Fruit fly (Drosophila melanogaster): ENCODE data around the gene CG13723.

CG13723 gene

dm6 chr3L:17219299-17219698 is 44.9 kb upstream of the CG13723 start (continued):
- TF ChIP-seq ss (GFP tag; optimal IDR thresholded peaks at IDR 0.05) (no peak), lz (GFP tag; optimal IDR thresholded peaks at IDR 0.05) (no peak), Hr38 (GFP tag; optimal IDR thresholded peaks at IDR 0.05) (no peak), CG8119 (GFP tag; IDR thresholded peaks at IDR 0.05) (peak; percentile 29; the same call in 1 of the 3 replicates), CG4318 (GFP tag; optimal IDR thresholded peaks at IDR 0.05) (peak; percentile 0), CG1621 (tag; optimal IDR thresholded peaks at IDR 0.05) (no peak), acj6 (GFP tag; optimal IDR thresholded peaks at IDR 0.05) (peak; percentile 2), Hr4 (GFP tag; optimal IDR thresholded peaks at IDR 0.05) (peak; percentile 17), fkh (GFP tag; optimal IDR thresholded peaks at IDR 0.05) (no peak), CG8632 (GFP tag; optimal IDR thresholded peaks at IDR 0.05) (no peak), Met (GFP tag; optimal IDR thresholded peaks at IDR 0.05) (no peak), CG10669 (GFP tag; optimal IDR thresholded peaks at IDR 0.05) (no peak), CG8319 (GFP tag; optimal IDR thresholded peaks at IDR 0.05) (no peak), net (GFP tag; optimal IDR thresholded peaks at IDR 0.05) (no peak), Eip78C (GFP tag) (peak; percentile 63)

- TF ChIP-seq CG32006 (GFP tag; optimal IDR thresholded peaks at IDR 0.05) (peak; percentile 11), dac (GFP tag; optimal IDR thresholded peaks at IDR 0.05) (no peak), fd85E (GFP tag; optimal IDR thresholded peaks at IDR 0.05) (no peak), Met (GFP tag; optimal IDR thresholded peaks at IDR 0.05) (no peak), spab (GFP tag; optimal IDR thresholded peaks at IDR 0.05) (no peak), fd59A (GFP tag; optimal IDR thresholded peaks at IDR 0.05) (no peak), esn (GFP tag; optimal IDR thresholded peaks at IDR 0.05) (no peak), svp (GFP tag) (peak; percentile 24), CG3919 (GFP tag; optimal IDR thresholded peaks at IDR 0.05) (peak; percentile 10), Hr38 (GFP tag; optimal IDR thresholded peaks at IDR 0.05) (no peak), CG7368 (GFP tag; optimal IDR thresholded peaks at IDR 0.05) (no peak), eg (GFP tag; IDR thresholded peaks at IDR 0.05) (0 out of 3 replicates have a peak, but pooled peaks have one; percentile 44), Eip93F (GFP tag; optimal IDR thresholded peaks at IDR 0.05) (no peak), CG10669 (GFP tag; optimal IDR thresholded peaks at IDR 0.05) (peak; percentile 38), CG11294 (GFP tag; IDR thresholded peaks at IDR 0.05) (no peak), CG6163 (GFP tag; IDR thresholded peaks at IDR 0.05) (0 out of 3 replicates have a peak, but pooled peaks have one; percentile 32), cyc (GFP tag; optimal IDR thresholded peaks at IDR 0.05) (no peak), CG4318 (GFP tag; optimal IDR thresholded peaks at IDR 0.05) (peak; percentile 2), Blimp-1 (GFP tag; optimal IDR thresholded peaks at IDR 0.05) (no peak), pdm3 (GFP tag; optimal IDR thresholded peaks at IDR 0.05) (no peak), CG34406 (GFP tag; optimal IDR thresholded peaks at IDR 0.05) (no peak), CG3032 (tag; optimal IDR thresholded peaks at IDR 0.05) (peak; percentile 17), OdsH (GFP tag; optimal IDR thresholded peaks at IDR 0.05) (no peak), CG10631 (GFP tag; optimal IDR thresholded peaks at IDR 0.05) (peak; percentile 24), CG9139 (GFP tag; optimal IDR thresholded peaks at IDR 0.05) (no peak), Hr4 (GFP tag; optimal IDR thresholded peaks at IDR 0.05) (no peak)
Observed at dm6 chr3L:17226330-17226729, 37.9 kb upstream of the CG13723 start.

dm6 chr3L:17237003-17237402 is 27.2 kb upstream of the CG13723 start:
- peak; percentile 7 for TF ChIP-seq svp (GFP tag)
- TF ChIP-seq Eip75B (GFP tag; optimal IDR thresholded peaks at IDR 0.05) = no peak

dm6 chr3L:17238129-17238732 is 26.0 kb upstream of the CG13723 start, which contains the start of gene Rbp6:
Gene Rbp6, minus strand, starts transcription at chr3L:17238212.
- peak; percentile 51 for TF ChIP-seq Smox (GFP tag; optimal IDR thresholded peaks at IDR 0.05)
- no peak for TF ChIP-seq fd85E (GFP tag; optimal IDR thresholded peaks at IDR 0.05)
- TF ChIP-seq Gug (GFP tag; IDR thresholded peaks at IDR 0.05) = peak; percentile 41
- TF ChIP-seq ss (GFP tag; optimal IDR thresholded peaks at IDR 0.05) = no peak
- peak; percentile 35 for TF ChIP-seq lz (GFP tag; optimal IDR thresholded peaks at IDR 0.05)
- no peak for TF ChIP-seq fd59A (GFP tag; optimal IDR thresholded peaks at IDR 0.05)
- TF ChIP-seq esn (GFP tag; optimal IDR thresholded peaks at IDR 0.05) = peak; percentile 56
- TF ChIP-seq salr (GFP tag; optimal IDR thresholded peaks at IDR 0.05) = peak in 1 of 2 experiments; percentile 9
- TF ChIP-seq Blimp-1 (GFP tag; optimal IDR thresholded peaks at IDR 0.05) = no peak
- TF ChIP-seq CG6808 (GFP tag; optimal IDR thresholded peaks at IDR 0.05) = no peak
- no peak for TF ChIP-seq CG6854 (GFP tag; optimal IDR thresholded peaks at IDR 0.05)
- TF ChIP-seq Eip75B (GFP tag; optimal IDR thresholded peaks at IDR 0.05) = peak; percentile 52
- TF ChIP-seq CG11762 (GFP tag; optimal IDR thresholded peaks at IDR 0.05; ENCODE audit: insufficient read depth) = peak; percentile 10
- peak; percentile 17 for TF ChIP-seq cyc (GFP tag; optimal IDR thresholded peaks at IDR 0.05)
- peak; percentile 54 for TF ChIP-seq acj6 (GFP tag; optimal IDR thresholded peaks at IDR 0.05)
- TF ChIP-seq svp (GFP tag) = peak; percentile 83
- TF ChIP-seq CG10669 (GFP tag; optimal IDR thresholded peaks at IDR 0.05) = peak; percentile 23
- peak; percentile 41 for TF ChIP-seq dsx (GFP tag; optimal IDR thresholded peaks at IDR 0.05; ENCODE audit: poor library complexity, severe bottlenecking)
- peak; percentile 6 for TF ChIP-seq CG3032 (tag; optimal IDR thresholded peaks at IDR 0.05)
- no peak for TF ChIP-seq spab (GFP tag; optimal IDR thresholded peaks at IDR 0.05)
- TF ChIP-seq Eip78C (GFP tag) = peak; percentile 84
